Worm (Caenorhabditis elegans) whole organism, late embryonic: ENCODE results near the gene wdr-83.

ENCODE experiments used
- K09A11.1 ChIP-seq: sonication (generic microtip); optimal IDR thresholded peaks from 2 replicates; lab custom pipeline; 2017; ENCODE audit warnings: antibody characterized with exemption, mild to moderate bottlenecking, missing genetic modification characterization, missing compliant biosample characterization; ENCODE audit not compliant: insufficient read depth
- T23F11.4 ChIP-seq: fragments of 200-800 bp; sonication (Bioruptor generic); optimal IDR thresholded peaks from 2 replicates; lab custom pipeline; 2018; ENCODE audit warnings: mild to moderate bottlenecking, missing genetic modification characterization, missing compliant biosample characterization
- ceh-48 ChIP-seq: sonication (generic microtip); optimal IDR thresholded peaks from 2 replicates; lab custom pipeline; 2016; ENCODE audit warnings: missing genetic modification characterization, inconsistent platforms, missing compliant biosample characterization
- che-1 ChIP-seq: sonication (generic microtip); optimal IDR thresholded peaks from 2 replicates; lab custom pipeline; 2016; ENCODE audit warnings: mild to moderate bottlenecking, missing genetic modification characterization, missing compliant biosample characterization
- elt-2 ChIP-seq: sonication (generic microtip); optimal IDR thresholded peaks from 2 replicates; lab custom pipeline; 2016; ENCODE audit warnings: missing genetic modification reagents, missing genetic modification characterization, missing compliant biosample characterization
- eyg-1 ChIP-seq: sonication (generic microtip); optimal IDR thresholded peaks from 2 replicates; lab custom pipeline; 2016; ENCODE audit warnings: missing genotype, missing genetic modification characterization, missing compliant biosample characterization
- fax-1 ChIP-seq: sonication (generic microtip); optimal IDR thresholded peaks from 2 replicates; lab custom pipeline; 2016; ENCODE audit warnings: missing genotype, missing genetic modification characterization, missing compliant biosample characterization
- fkh-10 ChIP-seq: fragments of 150-350 bp; optimal IDR thresholded peaks from 2 replicates; lab custom pipeline; 2014; ENCODE audit warnings: missing biosample characterization, missing genetic modification reagents, missing genetic modification characterization
- fkh-6 ChIP-seq: sonication (generic microtip); optimal IDR thresholded peaks from 2 replicates; lab custom pipeline; 2016; ENCODE audit warnings: missing genetic modification characterization, missing compliant biosample characterization
- gmeb-2 ChIP-seq: sonication (generic microtip); optimal IDR thresholded peaks from 2 replicates; lab custom pipeline; 2016; ENCODE audit warnings: missing genetic modification characterization, inconsistent platforms, missing compliant biosample characterization
- hlh-13 ChIP-seq: fragments of 200-800 bp; sonication (Bioruptor generic); optimal IDR thresholded peaks from 2 replicates; lab custom pipeline; 2018; ENCODE audit warnings: mild to moderate bottlenecking, missing genetic modification characterization, missing compliant biosample characterization
- hlh-6 ChIP-seq: sonication (generic microtip); optimal IDR thresholded peaks from 2 replicates; lab custom pipeline; 2016; ENCODE audit warnings: missing genotype, missing genetic modification characterization, missing compliant biosample characterization
- lim-6 ChIP-seq: sonication (generic microtip); optimal IDR thresholded peaks from 2 replicates; lab custom pipeline; 2016; ENCODE audit warnings: missing genetic modification characterization, missing compliant biosample characterization
- lin-11 ChIP-seq: fragments of 200-800 bp; sonication (Bioruptor generic); optimal IDR thresholded peaks from 2 replicates; lab custom pipeline; 2018; ENCODE audit warnings: mild to moderate bottlenecking, missing genetic modification characterization, missing compliant biosample characterization
- nhr-232 ChIP-seq: sonication (generic microtip); optimal IDR thresholded peaks from 2 replicates; lab custom pipeline; 2016; ENCODE audit warnings: missing genetic modification characterization, missing compliant biosample characterization
- odd-2 ChIP-seq: sonication (generic microtip); optimal IDR thresholded peaks from 2 replicates; lab custom pipeline; 2017; ENCODE audit warnings: antibody characterized with exemption, mild to moderate bottlenecking, missing genetic modification characterization, missing compliant biosample characterization
- pat-9 ChIP-seq: fragments of 200-800 bp; sonication (Bioruptor generic); optimal IDR thresholded peaks from 2 replicates; lab custom pipeline; 2018; ENCODE audit warnings: mild to moderate bottlenecking, missing genetic modification characterization, moderate library complexity, missing compliant biosample characterization
- pha-4 ChIP-seq: fragments of 150-350 bp; optimal IDR thresholded peaks from 2 replicates; lab custom pipeline; 2018; ENCODE audit warnings: missing biosample characterization, missing genetic modification reagents, missing genetic modification characterization
- pqm-1 ChIP-seq: sonication (generic microtip); optimal IDR thresholded peaks from 2 replicates; lab custom pipeline; 2016; ENCODE audit warnings: missing genetic modification characterization, missing compliant biosample characterization
- pros-1 ChIP-seq: fragments of 150-350 bp; optimal IDR thresholded peaks from 2 replicates; lab custom pipeline; 2014; ENCODE audit warnings: missing biosample characterization, missing genetic modification reagents, missing genetic modification characterization
- sox-2 ChIP-seq: fragments of 200-800 bp; sonication (Bioruptor generic); IDR thresholded peaks from 2 replicates; pipeline ENCODE4 v1.3.6; 2022; ENCODE audit warnings: missing genetic modification reagents, missing genetic modification characterization, missing compliant biosample characterization
- syd-9 ChIP-seq: sonication (generic microtip); optimal IDR thresholded peaks from 2 replicates; lab custom pipeline; 2016; ENCODE audit warnings: mild to moderate bottlenecking, missing genetic modification characterization, moderate library complexity, missing compliant biosample characterization
- unc-3 ChIP-seq, 2 experiments: fragments of 200-800 bp in 1 of 2; sonication (Bioruptor generic) in 1 of 2; sonication (generic microtip) in 1 of 2; conservative IDR thresholded peaks in 1 of 2; optimal IDR thresholded peaks in 1 of 2; 2 replicates each; pipeline versions ENCODE4 v1.3.6 to Lab custom; 2016 to 2022; ENCODE audit warnings: missing compliant biosample characterization in 2 of 2, missing genetic modification characterization in 2 of 2, missing genetic modification reagents in 1 of 2
- unc-55 ChIP-seq: sonication (generic microtip); optimal IDR thresholded peaks from 2 replicates; lab custom pipeline; 2017; ENCODE audit warnings: missing biosample characterization, missing genetic modification reagents, missing genetic modification characterization

Gene wdr-83

ce11 chrII:4985961-4986503 lies 45.5 kb downstream of the wdr-83 start:
- TF ChIP-seq elt-2 (tag; lab: Kevin White, UChicago), result peak; percentile 78
- peak; percentile 63 for TF ChIP-seq unc-55 (GFP tag; lab: Kevin White, UChicago)
- TF ChIP-seq hlh-6, result no peak

- no peak for TF ChIP-seq gmeb-2 (tag; lab: Kevin White, UChicago)
- TF ChIP-seq eyg-1 (tag; lab: Kevin White, UChicago), result no peak
- peak; percentile 96 for TF ChIP-seq elt-2 (tag; lab: Kevin White, UChicago)
- no peak for TF ChIP-seq pat-9 (tag; lab: Kevin White, UChicago)
- TF ChIP-seq che-1, result no peak
Measured at ce11 chrII:4984151-4984550, 47.4 kb downstream of the wdr-83 start.

ce11 chrII:4981682-4982404 lies 49.7 kb downstream of the wdr-83 start:
- TF ChIP-seq fkh-6 (tag; lab: Kevin White, UChicago) (no peak), sox-2 (GFP tag; lab: Robert Waterston, UW) (no peak), pros-1 (tag; lab: Kevin White, UChicago) (no peak), ceh-48 (tag; lab: Kevin White, UChicago) (no peak), fax-1 (tag; lab: Kevin White, UChicago) (no peak), syd-9 (tag; lab: Kevin White, UChicago) (no peak), lim-6 (tag; lab: Kevin White, UChicago) (no peak), fkh-10 (GFP tag; lab: Kevin White, UChicago) (no peak), odd-2 (tag; lab: Kevin White, UChicago) (no peak), nhr-232 (no peak), T23F11.4 (GFP tag; lab: Kevin White, UChicago) (no peak), hlh-13 (GFP tag; lab: Kevin White, UChicago) (no peak), pha-4 (tag; lab: Kevin White, UChicago) (no peak), pqm-1 (tag; lab: Kevin White, UChicago) (no peak), gmeb-2 (tag; lab: Kevin White, UChicago) (no peak), lin-11 (no peak), unc-3 (GFP tag; conservative IDR thresholded peaks at IDR 0.05; lab: Robert Waterston, UW) (no peak), unc-3 (tag; optimal IDR thresholded peaks at IDR 0.05; lab: Kevin White, UChicago) (no peak), K09A11.1 (no peak)
- TF ChIP-seq, all 69 proteins: peak for 0
